Fruit fly (Drosophila melanogaster) whole organism, pupa: ENCODE data around the gene Drs.

Experiments used
- CG10348 ChIP-seq: fragments of 200-800 bp; sonication (Bioruptor generic); IDR thresholded peaks from 2 replicates; pipeline ENCODE4 v1.3.6; 2022; ENCODE audit warnings: missing biosample characterization, missing genetic modification characterization
- CG12605 ChIP-seq: fragments of 200-800 bp; sonication (Bioruptor generic); IDR thresholded peaks from 2 replicates; pipeline ENCODE4 v1.3.6; 2022; ENCODE audit warnings: missing biosample characterization, missing genetic modification characterization
- CG13204 ChIP-seq: fragments of 200-800 bp; sonication (Bioruptor generic); optimal IDR thresholded peaks from 2 replicates; lab custom pipeline; 2018; ENCODE audit warnings: missing biosample characterization, mild to moderate bottlenecking, missing genetic modification characterization, moderate library complexity
- CG34367 ChIP-seq: fragments of 200-800 bp; sonication (Bioruptor generic); optimal IDR thresholded peaks from 2 replicates; lab custom pipeline; 2018; ENCODE audit warnings: missing biosample characterization, mild to moderate bottlenecking, missing genetic modification characterization
- CG4496 ChIP-seq: fragments of 200-800 bp; sonication (Bioruptor generic); IDR thresholded peaks from 3 replicates; pipeline ENCODE4 v1.3.6; 2022; ENCODE audit warnings: missing biosample characterization, missing genetic modification characterization
- CG8159 ChIP-seq: fragments of 200-800 bp; sonication (Bioruptor generic); optimal IDR thresholded peaks from 3 replicates; lab custom pipeline; 2018; ENCODE audit warnings: missing biosample characterization, mild to moderate bottlenecking, missing genetic modification characterization, moderate library complexity
- Pif1B ChIP-seq: fragments of 200-800 bp; sonication (Bioruptor generic); optimal IDR thresholded peaks from 3 replicates; lab custom pipeline; 2016; ENCODE audit warnings: missing biosample characterization, missing genetic modification characterization
- gl ChIP-seq: fragments of 200-800 bp; sonication (Bioruptor generic); optimal IDR thresholded peaks from 2 replicates; lab custom pipeline; 2018; ENCODE audit warnings: missing biosample characterization, mild to moderate bottlenecking, missing genetic modification characterization

- no peak for TF ChIP-seq CG4496
- no peak for TF ChIP-seq CG10348
- no peak for TF ChIP-seq CG13204 (GFP tag; lab: Kevin White, UChicago)
- no peak for TF ChIP-seq gl
- no peak for TF ChIP-seq CG8159 (tag; lab: Kevin White, UChicago)
- TF ChIP-seq Pif1B (GFP tag; lab: Kevin White, UChicago), result no peak
- TF ChIP-seq CG34367, result no peak
- TF ChIP-seq CG12605, result peak; percentile 26; the same call in 1 of the 2 replicates
These were observed 17.4 kb downstream of the Drs start for dm6 chr3L:3386730-3387129.
